Worm (Caenorhabditis elegans): ENCODE measurements around the gene C08B6.5.

The C08B6.5 gene

DNA sequence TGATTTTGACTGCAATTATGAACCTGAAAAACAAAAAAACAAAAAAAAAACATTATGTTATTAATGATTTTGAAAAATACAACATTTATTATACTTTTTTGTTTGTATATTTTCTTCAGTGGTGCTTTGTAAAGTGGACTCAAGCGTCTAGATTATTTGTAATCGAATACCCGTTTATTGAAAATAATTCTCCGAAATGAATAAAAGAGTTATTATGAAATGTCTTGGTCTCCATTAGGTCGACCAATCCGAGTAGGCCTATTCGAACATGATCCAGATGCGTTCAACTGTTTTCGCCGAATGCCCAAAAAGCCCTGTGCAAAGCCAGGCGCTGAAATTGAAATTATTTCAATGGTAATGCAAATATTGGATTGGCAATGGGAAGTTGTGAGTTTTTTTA lies at the start of gene C08B6.5:
Gene C08B6.5 (plus strand): TSS at position 301 of the 400 bp plus-strand sequence.
- TF ChIP-seq lir-1 (GFP tag; conservative IDR thresholded peaks at IDR 0.05), result no peak
- no peak for TF ChIP-seq F10E7.11 (tag; optimal IDR thresholded peaks at IDR 0.05)

ce11 chrV:10070541-10070940 lies 47.0 kb upstream of the C08B6.5 start, which contains the start of gene nhr-192:
nhr-192 (minus strand) TSS chrV:10070641.
- TF ChIP-seq somi-1 (GFP tag; optimal IDR thresholded peaks at IDR 0.05), result no peak
- no peak for TF ChIP-seq madf-8 (GFP tag; conservative IDR thresholded peaks at IDR 0.05)
- TF ChIP-seq lsy-27 (tag; optimal IDR thresholded peaks at IDR 0.05; ENCODE audit: borderline replicate concordance, insufficient read depth), result no peak
- no peak for TF ChIP-seq egl-18 (GFP tag; IDR thresholded peaks at IDR 0.05)
- TF ChIP-seq F39B2.1 (GFP tag; IDR thresholded peaks at IDR 0.05), result no peak
- no peak for TF ChIP-seq F10E7.11 (tag; optimal IDR thresholded peaks at IDR 0.05)
- TF ChIP-seq attf-5 (GFP tag; optimal IDR thresholded peaks at IDR 0.05), result no peak
- no peak for TF ChIP-seq gei-17 (GFP tag; optimal IDR thresholded peaks at IDR 0.05)
- no peak for TF ChIP-seq mel-28 (tag; optimal IDR thresholded peaks at IDR 0.05; ENCODE audit: borderline replicate concordance)
- TF ChIP-seq xnd-1 (tag; optimal IDR thresholded peaks at IDR 0.05), result no peak
- no peak for TF ChIP-seq C17E4.6 (GFP tag; IDR thresholded peaks at IDR 0.05)
- TF ChIP-seq Y53F4B.3 (GFP tag; IDR thresholded peaks at IDR 0.05), result no peak

DNA sequence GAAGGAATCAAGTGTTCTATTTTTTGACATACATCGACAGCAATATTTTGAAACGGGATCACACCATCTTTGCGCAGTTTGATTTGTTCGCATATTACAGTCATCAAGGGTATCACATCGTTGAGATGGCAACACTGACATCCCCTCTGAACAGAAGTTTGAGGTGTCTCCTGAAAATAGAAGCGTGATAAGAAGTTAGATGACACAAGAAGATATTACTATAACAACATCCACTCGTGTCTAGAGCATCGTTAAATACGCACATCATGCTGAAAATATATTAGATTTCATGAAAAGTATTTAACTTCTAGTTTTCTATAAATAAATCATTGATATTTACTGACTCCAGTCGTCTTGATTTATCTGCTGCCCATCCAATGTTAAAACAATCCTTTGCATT lies 44.8 kb upstream of the C08B6.5 start:
- no peak for TF ChIP-seq attf-6 (GFP tag; IDR thresholded peaks at IDR 0.05)
- no peak for TF ChIP-seq hlh-26 (GFP tag; conservative IDR thresholded peaks at IDR 0.05)
- no peak for TF ChIP-seq Y95B8A.8 (GFP tag; IDR thresholded peaks at IDR 0.05)
- TF ChIP-seq nhr-90 (tag; optimal IDR thresholded peaks at IDR 0.05), result no peak
- TF ChIP-seq ZK185.1 (tag; optimal IDR thresholded peaks at IDR 0.05; ENCODE audit: poor library complexity, severe bottlenecking), result no peak
- TF ChIP-seq lag-1 (GFP tag; IDR thresholded peaks at IDR 0.05), result no peak
- TF ChIP-seq sptf-2 (GFP tag; optimal IDR thresholded peaks at IDR 0.05), result no peak
- TF ChIP-seq ceh-58 (GFP tag; IDR thresholded peaks at IDR 0.05), result no peak

DNA sequence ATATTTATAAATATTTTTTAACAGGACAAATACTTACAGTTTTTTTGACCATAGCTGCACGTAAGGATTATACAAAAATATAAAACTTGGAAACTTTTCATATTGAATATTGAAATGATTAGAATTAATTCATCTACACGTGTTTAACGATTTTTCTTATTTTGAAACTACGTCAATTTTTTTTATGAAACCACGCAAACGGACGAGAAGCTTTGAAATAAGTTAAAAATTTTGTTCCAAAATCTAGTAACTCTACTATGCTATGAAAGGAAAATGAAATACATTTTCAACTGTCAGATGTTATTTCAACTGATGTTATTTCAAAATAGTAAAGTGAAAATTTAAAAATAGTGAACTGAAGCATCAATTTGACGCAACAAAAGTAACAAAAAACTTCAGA lies 43.8 kb upstream of the C08B6.5 start, which contains the start of gene F57A8.6:
Gene F57A8.6 (minus strand): TSS at position 101 of the 400 bp plus-strand sequence.
- TF ChIP-seq nfya-1 (tag; optimal IDR thresholded peaks at IDR 0.05; ENCODE audit: borderline replicate concordance, insufficient read depth), result no peak
- no peak for TF ChIP-seq egl-44 (GFP tag; IDR thresholded peaks at IDR 0.05)
- TF ChIP-seq egl-18 (GFP tag; IDR thresholded peaks at IDR 0.05), result no peak
- TF ChIP-seq ztf-25 (GFP tag; IDR thresholded peaks at IDR 0.05), result no peak
- no peak for TF ChIP-seq bed-1 (GFP tag; IDR thresholded peaks at IDR 0.05)
- TF ChIP-seq ceh-100 (GFP tag; IDR thresholded peaks at IDR 0.05), result no peak
- TF ChIP-seq Y67H2A.10 (GFP tag; conservative IDR thresholded peaks at IDR 0.05), result no peak
- no peak for TF ChIP-seq lin-26 (GFP tag; IDR thresholded peaks at IDR 0.05)
- no peak for TF ChIP-seq egrh-3 (GFP tag; IDR thresholded peaks at IDR 0.05)
- TF ChIP-seq ztf-22 (GFP tag; optimal IDR thresholded peaks at IDR 0.05), result no peak
- TF ChIP-seq F39B2.1 (GFP tag; IDR thresholded peaks at IDR 0.05), result no peak

ce11 chrV:10075441-10075840 lies 42.1 kb upstream of the C08B6.5 start, which contains the start of gene F57A8.7:
F57A8.7 (plus strand) TSS chrV:10075741.
- no peak for TF ChIP-seq ZK185.1 (tag; optimal IDR thresholded peaks at IDR 0.05; ENCODE audit: poor library complexity, severe bottlenecking)
- no peak for TF ChIP-seq aptf-2 (GFP tag; conservative IDR thresholded peaks at IDR 0.05)
- no peak for TF ChIP-seq hsf-1 (GFP tag; IDR thresholded peaks at IDR 0.05)
- TF ChIP-seq C17E4.6 (GFP tag; IDR thresholded peaks at IDR 0.05), result no peak
- no peak for TF ChIP-seq cebp-1 (GFP tag; IDR thresholded peaks at IDR 0.05)
- no peak for TF ChIP-seq cebp-1 (tag; optimal IDR thresholded peaks at IDR 0.05)
- no peak for TF ChIP-seq akir-1 (GFP tag; optimal IDR thresholded peaks at IDR 0.05)
- no peak for TF ChIP-seq sea-2 (GFP tag; IDR thresholded peaks at IDR 0.05)
- no peak for TF ChIP-seq ceh-100 (GFP tag; IDR thresholded peaks at IDR 0.05)
- TF ChIP-seq gei-17 (GFP tag; optimal IDR thresholded peaks at IDR 0.05), result no peak
- no peak for TF ChIP-seq F55B11.4 (tag; optimal IDR thresholded peaks at IDR 0.05; ENCODE audit: borderline replicate concordance, insufficient read depth)
- no peak for TF ChIP-seq Y56A3A.18 (GFP tag; IDR thresholded peaks at IDR 0.05)
- no peak for TF ChIP-seq snpc-1.3 (tag; optimal IDR thresholded peaks at IDR 0.05; ENCODE audit: insufficient read depth)
- no peak for TF ChIP-seq F33H1.4 (GFP tag; IDR thresholded peaks at IDR 0.05)
- no peak for TF ChIP-seq somi-1 (GFP tag; optimal IDR thresholded peaks at IDR 0.05)
- no peak for TF ChIP-seq lin-54 (GFP tag; optimal IDR thresholded peaks at IDR 0.05)
- no peak for TF ChIP-seq hlh-26 (GFP tag; conservative IDR thresholded peaks at IDR 0.05)
- no peak for TF ChIP-seq nhr-27 (tag; optimal IDR thresholded peaks at IDR 0.05)
